Fruit fly (Drosophila melanogaster) whole organism, embryonic: Measurements from ENCODE around the gene CG12446.

ENCODE experiments used
- Blimp-1 ChIP-seq: fragments of 200-800 bp; sonication (Bioruptor generic); optimal IDR thresholded peaks from 3 replicates; lab custom pipeline; 2018; ENCODE audit warnings: missing biosample characterization, missing genetic modification characterization, mild to moderate bottlenecking, moderate library complexity, missing genetic modification reagents
- CG7556 ChIP-seq: fragments of 200-800 bp; sonication (Bioruptor generic); optimal IDR thresholded peaks from 2 replicates; lab custom pipeline; 2017; ENCODE audit warnings: missing biosample characterization, mild to moderate bottlenecking, missing genetic modification characterization
- CG8765 ChIP-seq: fragments of 200-800 bp; sonication (Bioruptor generic); IDR thresholded peaks from 2 replicates; pipeline ENCODE4 v1.3.6; 2022; ENCODE audit warnings: missing biosample characterization, missing genetic modification characterization
- CTCF ChIP-seq: fragments of 200-800 bp; sonication (Bioruptor generic); optimal IDR thresholded peaks from 2 replicates; lab custom pipeline; 2017; ENCODE audit warnings: missing biosample characterization, mild to moderate bottlenecking, missing genetic modification characterization, moderate library complexity
- CkIIα-i1 ChIP-seq: fragments of 200-800 bp; sonication (Bioruptor generic); IDR thresholded peaks from 2 replicates; pipeline ENCODE4 v1.3.6; 2022; ENCODE audit warnings: missing biosample characterization, missing genetic modification characterization
- D19B ChIP-seq: fragments of 200-800 bp; sonication (Bioruptor generic); optimal IDR thresholded peaks from 2 replicates; lab custom pipeline; 2017; ENCODE audit warnings: missing biosample characterization, mild to moderate bottlenecking, missing genetic modification characterization
- Dref ChIP-seq: fragments of 200-800 bp; sonication (Bioruptor generic); IDR thresholded peaks from 2 replicates; pipeline ENCODE4 v1.3.6; 2022; ENCODE audit warnings: missing biosample characterization, missing genetic modification characterization
- ERR ChIP-seq: fragments of 200-800 bp; sonication (Bioruptor generic); optimal IDR thresholded peaks from 2 replicates; lab custom pipeline; 2016; ENCODE audit warnings: missing biosample characterization, missing genetic modification characterization
- Gsc ChIP-seq: fragments of 200-800 bp; sonication (Bioruptor generic); IDR thresholded peaks from 2 replicates; pipeline ENCODE4 v1.3.6; 2022; ENCODE audit warnings: missing biosample characterization, missing genetic modification characterization
- Lpt ChIP-seq: fragments of >200 bp; optimal IDR thresholded peaks from 2 replicates; lab custom pipeline; 2018; ENCODE audit warnings: missing biosample characterization, missing genetic modification characterization
- Oaz ChIP-seq: fragments of 200-800 bp; sonication (Bioruptor generic); IDR thresholded peaks from 2 replicates; pipeline ENCODE4 v1.3.6; 2022; ENCODE audit warnings: missing biosample characterization, missing genetic modification characterization
- chn ChIP-seq: fragments of 200-800 bp; sonication (Bioruptor generic); optimal IDR thresholded peaks from 2 replicates; lab custom pipeline; 2016; ENCODE audit warnings: missing biosample characterization, missing genetic modification characterization
- scrt ChIP-seq: fragments of 200-800 bp; sonication (Bioruptor generic); optimal IDR thresholded peaks from 2 replicates; lab custom pipeline; 2018; ENCODE audit warnings: missing biosample characterization, mild to moderate bottlenecking, missing genetic modification characterization, moderate library complexity

dm6 chrX:22846393-22846792 lies 34.7 kb upstream of the CG12446 start:
- TF ChIP-seq CG8765, result no peak
- TF ChIP-seq Dref, result no peak
- no peak for TF ChIP-seq Lpt
- TF ChIP-seq chn (GFP tag; lab: Kevin White, UChicago), result no peak
- TF ChIP-seq scrt (GFP tag; lab: Kevin White, UChicago), result no peak
- no peak for TF ChIP-seq CTCF (GFP tag; lab: Kevin White, UChicago)
- TF ChIP-seq ERR (GFP tag; lab: Kevin White, UChicago), result no peak
- no peak for TF ChIP-seq D19B
- no peak for TF ChIP-seq Blimp-1
- TF ChIP-seq Oaz (GFP tag; lab: Robert Waterston, UW), result no peak
- no peak for TF ChIP-seq CG7556
- TF ChIP-seq CkIIα-i1, result no peak
- no peak for TF ChIP-seq Gsc (GFP tag; lab: Robert Waterston, UW)
